Worm (Caenorhabditis elegans) whole organism, midembryonic: Measurements from ENCODE around the gene F07C4.6.

Experiments
- T22C8.4 ChIP-seq: fragments of 200-800 bp; sonication (Bioruptor generic); IDR thresholded peaks from 2 replicates; pipeline ENCODE4 v1.3.6; 2022; ENCODE audit warnings: missing genetic modification characterization, missing compliant biosample characterization
- cog-1 ChIP-seq: sonication (generic microtip); optimal IDR thresholded peaks from 2 replicates; lab custom pipeline; 2016; ENCODE audit warnings: missing genetic modification characterization, missing compliant biosample characterization
- flt-1 ChIP-seq: fragments of 200-800 bp; sonication (Bioruptor generic); IDR thresholded peaks from 2 replicates; pipeline ENCODE4 v1.3.6; 2022; ENCODE audit warnings: missing genetic modification characterization, missing compliant biosample characterization
- klf-2 ChIP-seq: fragments of 200-800 bp; sonication (Bioruptor generic); conservative IDR thresholded peaks from 2 replicates; pipeline ENCODE4 v1.3.6; 2022; ENCODE audit warnings: missing genetic modification reagents, missing genetic modification characterization, missing compliant biosample characterization
- med-1 ChIP-seq: sonication (generic microtip); optimal IDR thresholded peaks from 2 replicates; lab custom pipeline; 2017; ENCODE audit warnings: missing genetic modification characterization, mild to moderate bottlenecking, missing compliant biosample characterization, antibody characterized with exemption, missing genetic modification reagents; ENCODE audit not compliant: insufficient read depth
- ref-1 ChIP-seq: fragments of 200-800 bp; sonication (Bioruptor generic); conservative IDR thresholded peaks from 2 replicates; pipeline ENCODE4 v1.3.6; 2022; ENCODE audit warnings: missing genetic modification reagents, missing genetic modification characterization, missing compliant biosample characterization
- tab-1 ChIP-seq: fragments of 200-800 bp; sonication (Bioruptor generic); IDR thresholded peaks from 2 replicates; pipeline ENCODE4 v1.3.6; 2022; ENCODE audit warnings: missing genetic modification characterization, missing compliant biosample characterization
- ztf-23 ChIP-seq: fragments of 200-800 bp; sonication (Bioruptor generic); IDR thresholded peaks from 2 replicates; pipeline ENCODE4 v1.3.6; 2022; ENCODE audit warnings: missing genetic modification reagents, missing genetic modification characterization, missing compliant biosample characterization
- ztf-29 ChIP-seq: fragments of 200-800 bp; sonication (Bioruptor generic); IDR thresholded peaks from 2 replicates; pipeline ENCODE4 v1.3.6; 2022; ENCODE audit warnings: missing genetic modification reagents, missing genetic modification characterization, missing compliant biosample characterization

The F07C4.6 gene

ce11 chrV:7626550-7626949 is at the start of gene F07C4.6:
Gene F07C4.6, plus strand, starts transcription at chrV:7626850.
- TF ChIP-seq cog-1 (tag; lab: Kevin White, UChicago) (no peak), flt-1 (GFP tag; lab: Robert Waterston, UW) (no peak), ztf-29 (no peak), ref-1 (GFP tag; lab: Robert Waterston, UW) (no peak), klf-2 (no peak), tab-1 (no peak), ztf-23 (GFP tag; lab: Robert Waterston, UW) (no peak), med-1 (GFP tag; lab: Kevin White, UChicago) (no peak), T22C8.4 (no peak)

DNA sequence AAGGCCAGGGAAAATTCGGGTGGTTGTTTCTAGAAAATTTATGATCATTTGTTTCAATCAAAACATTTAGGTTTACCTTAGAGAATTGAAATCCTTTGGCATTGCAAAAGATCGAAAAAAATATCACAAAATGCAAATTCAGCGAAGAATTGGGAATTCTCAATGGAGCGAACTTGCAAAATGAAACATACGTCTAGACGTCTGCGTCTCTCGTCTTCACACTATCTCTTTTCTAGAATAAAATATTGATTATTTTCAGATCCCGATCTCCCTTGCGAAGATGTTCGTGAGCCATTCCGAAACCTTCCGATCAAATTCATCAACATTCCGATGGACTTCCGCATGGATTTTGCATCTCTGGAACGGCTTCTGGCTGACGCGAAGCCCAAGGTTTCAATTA is 46.3 kb upstream of the F07C4.6 start, which contains the start of gene ets-6:
TSS of gene ets-6 (minus strand) at position 169 of the 400 bp plus-strand sequence.
- TF ChIP-seq tab-1 (no peak), cog-1 (tag; lab: Kevin White, UChicago) (no peak), ztf-29 (no peak), T22C8.4 (peak; percentile 67)

ce11 chrV:7587637-7588036 is 39.0 kb upstream of the F07C4.6 start, which contains the start of the genes F19F10.11 and C50E3.5:
Gene F19F10.11, minus strand, starts transcription at chrV:7587704.
Gene C50E3.5, plus strand, starts transcription at chrV:7587996.
- TF ChIP-seq T22C8.4 (no peak), klf-2 (no peak), ref-1 (GFP tag; lab: Robert Waterston, UW) (no peak), cog-1 (tag; lab: Kevin White, UChicago) (no peak), ztf-23 (GFP tag; lab: Robert Waterston, UW) (no peak), flt-1 (GFP tag; lab: Robert Waterston, UW) (no peak), med-1 (GFP tag; lab: Kevin White, UChicago) (no peak), tab-1 (no peak), ztf-29 (no peak)

ce11 chrV:7590454-7590853 is 36.2 kb upstream of the F07C4.6 start, which contains the start of gene C50E3.6:
Gene C50E3.6, minus strand, starts transcription at chrV:7590554.
- TF ChIP-seq ref-1 (GFP tag; lab: Robert Waterston, UW) (no peak), flt-1 (GFP tag; lab: Robert Waterston, UW) (no peak), klf-2 (no peak), med-1 (GFP tag; lab: Kevin White, UChicago) (no peak), T22C8.4 (no peak), ztf-29 (no peak), ztf-23 (GFP tag; lab: Robert Waterston, UW) (no peak), cog-1 (tag; lab: Kevin White, UChicago) (no peak), tab-1 (no peak)

- TF ChIP-seq med-1 (GFP tag; lab: Kevin White, UChicago): no peak
These were observed 31.5 kb upstream of the F07C4.6 start for ce11 chrV:7595132-7595531.

DNA sequence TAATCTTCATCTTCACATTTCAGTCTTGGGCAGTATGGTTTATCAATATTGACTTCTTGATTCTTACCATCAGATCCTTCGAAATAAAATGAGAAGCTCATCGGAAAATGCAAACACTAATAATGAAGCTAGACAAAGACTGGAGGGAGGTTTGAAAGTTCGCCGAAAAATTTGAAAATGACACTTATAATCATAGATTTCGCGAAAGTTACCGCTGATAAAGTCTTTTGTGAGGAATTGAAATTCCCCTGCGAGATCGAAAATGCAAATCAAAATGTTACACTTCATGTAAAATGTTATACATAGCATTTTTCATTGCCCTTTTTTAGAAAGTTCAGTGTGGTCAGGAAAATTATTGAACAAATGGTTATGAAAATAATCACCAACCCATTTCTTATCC is 28.4 kb upstream of the F07C4.6 start, which contains the start of gene C50E3.7:
TSS of gene C50E3.7 (minus strand) at position 101 of the 400 bp plus-strand sequence.
- no peak for TF ChIP-seq T22C8.4
- TF ChIP-seq ztf-23 (GFP tag; lab: Robert Waterston, UW): no peak
- TF ChIP-seq tab-1: no peak
- no peak for TF ChIP-seq cog-1 (tag; lab: Kevin White, UChicago)
- no peak for TF ChIP-seq med-1 (GFP tag; lab: Kevin White, UChicago)

- TF ChIP-seq ztf-29: no peak
- no peak for TF ChIP-seq klf-2
- TF ChIP-seq ztf-23 (GFP tag; lab: Robert Waterston, UW): no peak
- TF ChIP-seq ref-1 (GFP tag; lab: Robert Waterston, UW): no peak
- no peak for TF ChIP-seq flt-1 (GFP tag; lab: Robert Waterston, UW)
- TF ChIP-seq T22C8.4: no peak
- no peak for TF ChIP-seq cog-1 (tag; lab: Kevin White, UChicago)
- TF ChIP-seq med-1 (GFP tag; lab: Kevin White, UChicago): no peak
- TF ChIP-seq tab-1: no peak
These were observed 26.5 kb upstream of the F07C4.6 start, which contains the start of gene C50E3.9 for ce11 chrV:7600149-7600548. Gene C50E3.9, minus strand, starts transcription at chrV:7600249.

- TF ChIP-seq tab-1 (no peak), ztf-29 (no peak), T22C8.4 (no peak), ref-1 (GFP tag; lab: Robert Waterston, UW) (no peak), ztf-23 (GFP tag; lab: Robert Waterston, UW) (no peak), flt-1 (GFP tag; lab: Robert Waterston, UW) (no peak), cog-1 (tag; lab: Kevin White, UChicago) (no peak), klf-2 (no peak), med-1 (GFP tag; lab: Kevin White, UChicago) (no peak)
These were observed 25.2 kb upstream of the F07C4.6 start, which contains the start of gene scl-26 for ce11 chrV:7601443-7601842. Gene scl-26, minus strand, starts transcription at chrV:7601543.

DNA sequence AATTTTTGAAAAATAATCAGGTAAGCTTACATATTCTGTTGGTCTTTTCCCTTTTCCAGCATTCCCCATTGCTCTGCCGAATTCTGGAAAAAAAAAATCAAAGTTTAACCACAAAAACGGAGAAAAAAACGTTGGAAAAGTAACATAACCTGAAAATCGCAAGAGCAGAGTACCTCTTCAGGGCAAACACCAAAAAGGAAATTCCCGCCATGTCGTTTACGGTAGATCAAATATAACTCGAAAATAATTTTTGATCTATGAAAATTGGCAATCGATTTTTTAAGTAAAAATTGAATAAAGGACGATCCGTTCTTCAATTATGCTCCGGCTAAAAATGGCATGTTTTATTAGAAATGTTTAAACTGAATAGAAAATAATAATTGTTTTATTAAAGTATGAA is 23.2 kb upstream of the F07C4.6 start, which contains the start of gene C50E3.11:
TSS of gene C50E3.11 (minus strand) at position 83 of the 400 bp plus-strand sequence.
- TF ChIP-seq ztf-29: no peak
- TF ChIP-seq klf-2: no peak
- TF ChIP-seq med-1 (GFP tag; lab: Kevin White, UChicago): no peak
- TF ChIP-seq T22C8.4: no peak
- TF ChIP-seq ref-1 (GFP tag; lab: Robert Waterston, UW): no peak
- no peak for TF ChIP-seq cog-1 (tag; lab: Kevin White, UChicago)
- TF ChIP-seq flt-1 (GFP tag; lab: Robert Waterston, UW): no peak
- TF ChIP-seq ztf-23 (GFP tag; lab: Robert Waterston, UW): no peak
- no peak for TF ChIP-seq tab-1

DNA sequence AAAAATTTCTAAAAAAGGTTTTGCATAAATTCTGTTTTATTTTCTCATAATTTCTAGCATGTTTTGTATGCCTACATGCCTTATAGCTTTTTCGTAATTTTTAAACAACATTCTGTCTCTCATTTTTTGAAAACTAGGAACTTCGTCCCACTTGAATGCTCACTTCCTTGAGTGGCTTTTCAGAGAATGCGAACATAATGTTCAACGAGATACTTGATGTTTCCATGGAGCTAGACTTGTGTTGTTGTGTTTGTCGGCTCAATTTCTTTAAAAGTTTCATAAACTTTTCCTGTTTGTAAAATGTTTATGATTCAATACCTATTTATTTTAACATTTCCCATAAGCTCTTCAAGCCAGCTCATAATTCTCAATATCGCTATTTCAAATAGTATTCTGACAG is 21.8 kb upstream of the F07C4.6 start, which contains the start of gene clec-213:
TSS of gene clec-213 (plus strand) at position 301 of the 400 bp plus-strand sequence.
- no peak for TF ChIP-seq T22C8.4
- TF ChIP-seq cog-1 (tag; lab: Kevin White, UChicago): no peak
- TF ChIP-seq med-1 (GFP tag; lab: Kevin White, UChicago): no peak
- TF ChIP-seq klf-2: no peak
- TF ChIP-seq ref-1 (GFP tag; lab: Robert Waterston, UW): no peak
- no peak for TF ChIP-seq tab-1
- no peak for TF ChIP-seq ztf-23 (GFP tag; lab: Robert Waterston, UW)
- no peak for TF ChIP-seq flt-1 (GFP tag; lab: Robert Waterston, UW)
- TF ChIP-seq ztf-29: no peak
